Fruit fly (Drosophila melanogaster) whole organism, embryonic: ENCODE measurements around the gene CG14720.

Source experiments
- Asciz ChIP-seq: fragments of 200-800 bp; sonication (Bioruptor generic); optimal IDR thresholded peaks from 2 replicates; lab custom pipeline; 2017; ENCODE audit warnings: missing biosample characterization, mild to moderate bottlenecking, missing genetic modification characterization, missing genetic modification reagents
- CG10267 ChIP-seq: fragments of 200-800 bp; sonication (Bioruptor generic); optimal IDR thresholded peaks from 2 replicates; lab custom pipeline; 2018; ENCODE audit warnings: missing biosample characterization, mild to moderate bottlenecking, missing genetic modification characterization, moderate library complexity
- CG13287 ChIP-seq: fragments of 200-800 bp; sonication (Bioruptor generic); IDR thresholded peaks from 2 replicates; pipeline ENCODE4 v1.3.6; 2022; ENCODE audit warnings: missing biosample characterization, missing genetic modification characterization; ENCODE audit not compliant: partially characterized antibody
- CG16813 ChIP-seq: fragments of 200-800 bp; sonication (Bioruptor generic); IDR thresholded peaks from 3 replicates; pipeline ENCODE4 v1.3.6; 2022; ENCODE audit warnings: missing biosample characterization, missing genetic modification characterization; ENCODE audit not compliant: partially characterized antibody
- CG16815 ChIP-seq: fragments of 200-800 bp; sonication (Bioruptor generic); optimal IDR thresholded peaks from 3 replicates; lab custom pipeline; 2017; ENCODE audit warnings: missing biosample characterization, mild to moderate bottlenecking, missing genetic modification characterization
- CG16863 ChIP-seq: fragments of 200-800 bp; sonication (Bioruptor generic); optimal IDR thresholded peaks from 3 replicates; lab custom pipeline; 2016; ENCODE audit warnings: missing biosample characterization, missing genetic modification characterization
- CG17328 ChIP-seq: fragments of 200-800 bp; sonication (Bioruptor generic); IDR thresholded peaks from 2 replicates; pipeline ENCODE4 v1.3.6; 2022; ENCODE audit warnings: missing biosample characterization, missing genetic modification characterization
- CG18262 ChIP-seq: fragments of 200-800 bp; optimal IDR thresholded peaks from 3 replicates; lab custom pipeline; 2019; ENCODE audit warnings: missing biosample characterization, mild to moderate bottlenecking, missing genetic modification characterization, moderate library complexity
- CG32532 ChIP-seq: fragments of 200-800 bp; sonication (Bioruptor generic); IDR thresholded peaks from 2 replicates; pipeline ENCODE4 v1.3.6; 2022; ENCODE audit warnings: missing biosample characterization, missing genetic modification characterization
- CG34376 ChIP-seq: fragments of 200-800 bp; sonication (Bioruptor generic); optimal IDR thresholded peaks from 2 replicates; lab custom pipeline; 2018; ENCODE audit warnings: missing biosample characterization, mild to moderate bottlenecking, missing genetic modification characterization
- CG43689 ChIP-seq: fragments of 200-800 bp; sonication (Bioruptor generic); IDR thresholded peaks from 2 replicates; pipeline ENCODE4 v1.3.6; 2022; ENCODE audit warnings: missing biosample characterization, missing genetic modification characterization
- CG5245 ChIP-seq: fragments of 200-800 bp; sonication (Bioruptor generic); optimal IDR thresholded peaks from 3 replicates; lab custom pipeline; 2016; ENCODE audit warnings: missing biosample characterization, missing genetic modification characterization
- CG7928 ChIP-seq: fragments of 200-800 bp; sonication (Bioruptor generic); optimal IDR thresholded peaks from 2 replicates; lab custom pipeline; 2017; ENCODE audit warnings: missing biosample characterization, mild to moderate bottlenecking, missing genetic modification characterization
- CG8388 ChIP-seq: fragments of 200-800 bp; sonication (Bioruptor generic); optimal IDR thresholded peaks from 2 replicates; lab custom pipeline; 2019; ENCODE audit warnings: missing biosample characterization, mild to moderate bottlenecking, missing genetic modification characterization, moderate library complexity
- CG9727 ChIP-seq: fragments of 200-800 bp; sonication (Bioruptor generic); optimal IDR thresholded peaks from 3 replicates; lab custom pipeline; 2017; ENCODE audit warnings: missing biosample characterization, mild to moderate bottlenecking, missing genetic modification characterization
- CG9797 ChIP-seq: fragments of 200-800 bp; sonication (Bioruptor generic); optimal IDR thresholded peaks from 3 replicates; lab custom pipeline; 2018; ENCODE audit warnings: missing biosample characterization, mild to moderate bottlenecking, missing genetic modification characterization
- Dll ChIP-seq: fragments of 200-800 bp; sonication (Bioruptor generic); IDR thresholded peaks from 4 replicates; pipeline ENCODE4 v1.3.6; 2022; ENCODE audit warnings: missing biosample characterization, missing genetic modification characterization; ENCODE audit not compliant: partially characterized antibody
- Doc3 ChIP-seq: fragments of 200-800 bp; sonication (Bioruptor generic); IDR thresholded peaks from 3 replicates; pipeline ENCODE4 v1.3.6; 2022; ENCODE audit warnings: missing biosample characterization, missing genetic modification characterization; ENCODE audit not compliant: partially characterized antibody
- H15 ChIP-seq: fragments of 200-800 bp; sonication (Bioruptor generic); IDR thresholded peaks from 3 replicates; pipeline ENCODE4 v1.3.6; 2022; ENCODE audit warnings: missing biosample characterization, missing genetic modification characterization
- HmgD ChIP-seq: fragments of 200-800 bp; sonication (Bioruptor generic); optimal IDR thresholded peaks from 3 replicates; lab custom pipeline; 2016; ENCODE audit warnings: missing biosample characterization, missing genetic modification characterization
- HmgZ ChIP-seq: fragments of 200-800 bp; sonication (Bioruptor generic); optimal IDR thresholded peaks from 2 replicates; lab custom pipeline; 2018; ENCODE audit warnings: missing biosample characterization, mild to moderate bottlenecking, missing genetic modification characterization
- Hr39 ChIP-seq: fragments of >200 bp; optimal IDR thresholded peaks from 2 replicates; lab custom pipeline; 2017
- Hr51 ChIP-seq, 2 experiments: fragments of 200-800 bp; sonication (Bioruptor generic); optimal IDR thresholded peaks; 2 replicates in 1 of 2; 3 replicates in 1 of 2; lab custom pipeline; 2016 to 2018; ENCODE audit warnings: missing biosample characterization in 2 of 2, missing genetic modification characterization in 2 of 2, mild to moderate bottlenecking in 1 of 2, moderate library complexity in 1 of 2
- Kr ChIP-seq: fragments of 200-800 bp; sonication (Bioruptor generic); optimal IDR thresholded peaks from 2 replicates; lab custom pipeline; 2017; ENCODE audit warnings: missing biosample characterization, mild to moderate bottlenecking, missing genetic modification characterization
- Rx ChIP-seq: fragments of 200-800 bp; sonication (Bioruptor generic); IDR thresholded peaks from 2 replicates; pipeline ENCODE4 v1.3.6; 2022; ENCODE audit warnings: missing biosample characterization, missing genetic modification characterization
- Sin3A ChIP-seq: fragments of >200 bp; optimal IDR thresholded peaks from 2 replicates; lab custom pipeline; 2018
- Sry-β ChIP-seq: fragments of 200-800 bp; sonication (Bioruptor generic); optimal IDR thresholded peaks from 2 replicates; lab custom pipeline; 2018; ENCODE audit warnings: missing biosample characterization, mild to moderate bottlenecking, missing genetic modification characterization, moderate library complexity
- Ssrp ChIP-seq: fragments of 200-800 bp; sonication (Bioruptor generic); optimal IDR thresholded peaks from 2 replicates; lab custom pipeline; 2018; ENCODE audit warnings: missing biosample characterization, mild to moderate bottlenecking, missing genetic modification characterization, moderate library complexity
- Xbp1 ChIP-seq: fragments of 200-800 bp; sonication (Bioruptor generic); optimal IDR thresholded peaks from 3 replicates; lab custom pipeline; 2016; ENCODE audit warnings: missing biosample characterization, mild to moderate bottlenecking, missing genetic modification characterization
- YL-1 ChIP-seq: fragments of 200-800 bp; sonication (Bioruptor generic); optimal IDR thresholded peaks from 3 replicates; lab custom pipeline; 2017; ENCODE audit warnings: missing biosample characterization, mild to moderate bottlenecking, missing genetic modification characterization
- az2 ChIP-seq: fragments of 200-800 bp; sonication (Bioruptor generic); optimal IDR thresholded peaks from 3 replicates; lab custom pipeline; 2016; ENCODE audit warnings: missing biosample characterization, missing genetic modification characterization
- caup ChIP-seq: fragments of 200-800 bp; sonication (Bioruptor generic); optimal IDR thresholded peaks from 3 replicates; lab custom pipeline; 2017; ENCODE audit warnings: missing biosample characterization, mild to moderate bottlenecking, missing genetic modification characterization, moderate library complexity; ENCODE audit not compliant: severe bottlenecking
- chif ChIP-seq, 2 experiments: fragments of 200-800 bp; sonication (Bioruptor generic); optimal IDR thresholded peaks; 3 replicates each; lab custom pipeline; 2016; ENCODE audit warnings: missing biosample characterization in 2 of 2, missing genetic modification characterization in 2 of 2
- croc ChIP-seq: fragments of 200-800 bp; sonication (Bioruptor generic); conservative IDR thresholded peaks from 3 replicates; pipeline ENCODE4 v1.3.6; 2022; ENCODE audit warnings: missing biosample characterization, missing genetic modification characterization
- disco-r ChIP-seq: fragments of 200-800 bp; sonication (Bioruptor generic); optimal IDR thresholded peaks from 2 replicates; lab custom pipeline; 2016; ENCODE audit warnings: missing biosample characterization, missing genetic modification characterization
- ind ChIP-seq: fragments of 200-800 bp; sonication (Bioruptor generic); optimal IDR thresholded peaks from 3 replicates; lab custom pipeline; 2016; ENCODE audit warnings: missing biosample characterization, missing genetic modification characterization
- nerfin-1 ChIP-seq: fragments of 200-800 bp; sonication (Bioruptor generic); optimal IDR thresholded peaks from 3 replicates; lab custom pipeline; 2019; ENCODE audit warnings: missing biosample characterization, mild to moderate bottlenecking, missing genetic modification characterization, moderate library complexity
- nmo ChIP-seq: fragments of 200-800 bp; sonication (Bioruptor generic); optimal IDR thresholded peaks from 2 replicates; lab custom pipeline; 2018; ENCODE audit warnings: missing biosample characterization, mild to moderate bottlenecking, missing genetic modification characterization, moderate library complexity
- phol ChIP-seq: fragments of 200-800 bp; sonication (Bioruptor generic); optimal IDR thresholded peaks from 3 replicates; lab custom pipeline; 2018; ENCODE audit warnings: missing biosample characterization, mild to moderate bottlenecking, missing genetic modification characterization, moderate library complexity
- prd ChIP-seq, 3 experiments: fragments of >200 bp in 2 of 3; fragments of 200-800 bp in 1 of 3; sonication (Bioruptor generic) in 1 of 3; optimal IDR thresholded peaks in 2 of 3; IDR thresholded peaks in 1 of 3; 2 replicates in 2 of 3; 3 replicates in 1 of 3; pipeline versions ENCODE4 v1.3.6 to Lab custom; 2017 to 2022; ENCODE audit warnings: missing biosample characterization in 1 of 3, missing genetic modification characterization in 1 of 3
- psq ChIP-seq: fragments of 200-800 bp; sonication (Bioruptor generic); optimal IDR thresholded peaks from 2 replicates; lab custom pipeline; 2017; ENCODE audit warnings: missing biosample characterization, missing genetic modification characterization
- rib ChIP-seq: fragments of 200-800 bp; sonication (Bioruptor generic); IDR thresholded peaks from 2 replicates; pipeline ENCODE4 v1.3.6; 2022; ENCODE audit warnings: missing biosample characterization, missing genetic modification characterization
- run ChIP-seq: fragments of 200-800 bp; sonication (Bioruptor generic); optimal IDR thresholded peaks from 3 replicates; lab custom pipeline; 2018; ENCODE audit warnings: missing biosample characterization, mild to moderate bottlenecking, missing genetic modification characterization
- sna ChIP-seq: fragments of 200-800 bp; sonication (Bioruptor generic); IDR thresholded peaks from 2 replicates; pipeline ENCODE4 v1.3.6; 2022; ENCODE audit warnings: missing biosample characterization, missing genetic modification characterization; ENCODE audit not compliant: partially characterized antibody
- tin ChIP-seq: fragments of 200-800 bp; sonication (Bioruptor generic); optimal IDR thresholded peaks from 3 replicates; lab custom pipeline; 2016; ENCODE audit warnings: missing biosample characterization, missing genetic modification characterization
- ttk ChIP-seq: fragments of 200-800 bp; sonication (Bioruptor generic); IDR thresholded peaks from 2 replicates; pipeline ENCODE4 v2.1.2; 2022; ENCODE audit warnings: missing biosample characterization, missing genetic modification characterization
- twi ChIP-seq: fragments of 200-800 bp; optimal IDR thresholded peaks from 2 replicates; lab custom pipeline; 2019; ENCODE audit warnings: missing biosample characterization, mild to moderate bottlenecking, missing genetic modification characterization, moderate library complexity
- zen ChIP-seq: fragments of 200-800 bp; sonication (Bioruptor generic); optimal IDR thresholded peaks from 3 replicates; lab custom pipeline; 2018; ENCODE audit warnings: missing biosample characterization, mild to moderate bottlenecking, missing genetic modification characterization, moderate library complexity

CG14720 gene

dm6 chr3R:11673955-11674663 is 37.4 kb upstream of the CG14720 start, which contains the start of gene CG14715 (continued):
- no peak for TF ChIP-seq croc
- TF ChIP-seq Rx (GFP tag; lab: Robert Waterston, UW): 0 out of 2 replicates have a peak, but pooled peaks have one; percentile 14
- no peak for TF ChIP-seq CG7928 (GFP tag; lab: Kevin White, UChicago)
- TF ChIP-seq CG32532: peak; percentile 59
- TF ChIP-seq prd (optimal IDR thresholded peaks at IDR 0.05; lab: Kevin White, UChicago): no peak
- peak; percentile 71 for TF ChIP-seq prd (GFP tag; IDR thresholded peaks at IDR 0.05; lab: Robert Waterston, UW)
- TF ChIP-seq ind (GFP tag; lab: Kevin White, UChicago): peak; percentile 44
- no peak for TF ChIP-seq H15 (GFP tag; lab: Robert Waterston, UW)
- peak; percentile 74 for TF ChIP-seq nmo
- no peak for TF ChIP-seq CG16815
- TF ChIP-seq Xbp1 (GFP tag; lab: Kevin White, UChicago): peak; percentile 67
- peak; percentile 44 for TF ChIP-seq tin (GFP tag; lab: Kevin White, UChicago)
- peak; percentile 71 for TF ChIP-seq phol
- TF ChIP-seq Ssrp (tag; lab: Kevin White, UChicago): peak; percentile 47
- TF ChIP-seq Doc3 (GFP tag; lab: Robert Waterston, UW): no peak
- no peak for TF ChIP-seq Hr39 (lab: Kevin White, UChicago)
- TF ChIP-seq Dll (GFP tag; lab: Robert Waterston, UW): peak; percentile 68; the same call in 3 of the 4 replicates
- peak; percentile 31 for TF ChIP-seq CG18262
- TF ChIP-seq HmgD: peak; percentile 32
- peak; percentile 70 for TF ChIP-seq CG10267 (tag; lab: Kevin White, UChicago)
- no peak for TF ChIP-seq CG17328
- no peak for TF ChIP-seq Kr
- TF ChIP-seq CG34376 (GFP tag; lab: Kevin White, UChicago): no peak
- TF ChIP-seq Sin3A (lab: Kevin White, UChicago): peak; percentile 25
- TF ChIP-seq zen: peak; percentile 18
- TF ChIP-seq CG9797 (GFP tag; lab: Kevin White, UChicago): peak; percentile 80
- TF ChIP-seq YL-1 (GFP tag; lab: Kevin White, UChicago): peak; percentile 67
- TF ChIP-seq rib: no peak
- TF ChIP-seq nerfin-1: peak; percentile 17
- no peak for TF ChIP-seq twi
- TF ChIP-seq CG43689 (GFP tag; lab: Robert Waterston, UW): no peak
- peak in 1 of 2 experiments; percentile 50 for TF ChIP-seq Hr51 (GFP tag; optimal IDR thresholded peaks at IDR 0.05; lab: Kevin White, UChicago)
- no peak for TF ChIP-seq psq (GFP tag; lab: Kevin White, UChicago)
- TF ChIP-seq ttk (GFP tag; lab: Robert Waterston, UW): peak; percentile 45; the same call in 1 of the 2 replicates
- no peak for TF ChIP-seq Asciz (GFP tag; lab: Kevin White, UChicago)
- TF ChIP-seq HmgZ (tag; lab: Kevin White, UChicago): peak; percentile 67
- TF ChIP-seq CG5245: no peak
- TF ChIP-seq CG9727 (GFP tag; lab: Kevin White, UChicago): peak; percentile 30
- no peak for TF ChIP-seq disco-r
- peak; percentile 34 for TF ChIP-seq CG8388
- no peak for TF ChIP-seq Sry-β (GFP tag; lab: Kevin White, UChicago)
- TF ChIP-seq az2 (GFP tag; lab: Kevin White, UChicago): peak; percentile 50
- peak; percentile 7 for TF ChIP-seq CG16863 (GFP tag; lab: Kevin White, UChicago)
- TF ChIP-seq CG16813 (GFP tag; lab: Robert Waterston, UW): peak; percentile 58
- TF ChIP-seq run (tag; lab: Kevin White, UChicago): no peak
- TF ChIP-seq chif (GFP tag; optimal IDR thresholded peaks at IDR 0.05; lab: Kevin White, UChicago): peak; percentile 20 to 34
- TF ChIP-seq CG13287 (GFP tag; lab: Robert Waterston, UW): peak; percentile 72
- no peak for TF ChIP-seq caup
- TF ChIP-seq sna (GFP tag; lab: Robert Waterston, UW): no peak
